Fruit fly (Drosophila melanogaster) S2 (cell line): ENCODE results near the gene CG9399.

Experiments used
- CG8478 ChIP-seq: fragments of >200 bp; optimal IDR thresholded peaks from 2 replicates; lab custom pipeline; 2018
- CTCF ChIP-seq, 2 experiments: fragments of >200 bp; optimal IDR thresholded peaks; 2 replicates each; lab custom pipeline; 2018

Gene CG9399

dm6 chr3R:9570657-9571056 lies 3.4 kb downstream of the CG9399 start:
- TF ChIP-seq CTCF (optimal IDR thresholded peaks at IDR 0.05; lab: Kevin White, UChicago) (no peak), CG8478 (lab: Kevin White, UChicago) (no peak)

dm6 chr3R:9570114-9570513 lies 3.9 kb downstream of the CG9399 start, which contains the start of gene CG16790:
TSS of gene CG16790 (minus strand) at chr3R:9570214.
- TF ChIP-seq CTCF (optimal IDR thresholded peaks at IDR 0.05; lab: Kevin White, UChicago): no peak
- TF ChIP-seq CG8478 (lab: Kevin White, UChicago): no peak

- TF ChIP-seq CG8478 (lab: Kevin White, UChicago) (no peak), CTCF (optimal IDR thresholded peaks at IDR 0.05; lab: Kevin White, UChicago) (no peak)
These were observed 8.1 kb downstream of the CG9399 start, which contains the start of gene CG16789 for dm6 chr3R:9565895-9566294. TSS of gene CG16789 (plus strand) at chr3R:9566195.

- TF ChIP-seq CG8478 (lab: Kevin White, UChicago): no peak
- peak in 1 of 2 experiments; percentile 13 for TF ChIP-seq CTCF (optimal IDR thresholded peaks at IDR 0.05; lab: Kevin White, UChicago)
These were observed 10.6 kb downstream of the CG9399 start, which contains the start of the genes CG9393 and Vps45 for dm6 chr3R:9563240-9563992. TSS of gene CG9393 (minus strand) at chr3R:9563673. TSS of gene Vps45 (plus strand) at chr3R:9563924.

- TF ChIP-seq CTCF (optimal IDR thresholded peaks at IDR 0.05; lab: Kevin White, UChicago) (no peak), CG8478 (lab: Kevin White, UChicago) (no peak)
These were observed 12.9 kb downstream of the CG9399 start for dm6 chr3R:9561121-9561520.

- TF ChIP-seq CG8478 (lab: Kevin White, UChicago) (no peak), CTCF (optimal IDR thresholded peaks at IDR 0.05; lab: Kevin White, UChicago) (no peak)
These were observed 14.5 kb downstream of the CG9399 start, which contains the start of the genes AP-1mu and MBD-like for dm6 chr3R:9559413-9560014. TSS of gene AP-1mu (minus strand) at chr3R:9559525. TSS of gene MBD-like (plus strand) at chr3R:9559760.

dm6 chr3R:9555334-9555974 lies 18.6 kb downstream of the CG9399 start, which contains the start of the genes CG9386 and BckdhA:
TSS of gene CG9386 (minus strand) at chr3R:9555408.
TSS of gene BckdhA (plus strand) at chr3R:9555785.
- TF ChIP-seq CTCF (optimal IDR thresholded peaks at IDR 0.05; lab: Kevin White, UChicago): no peak
- TF ChIP-seq CG8478 (lab: Kevin White, UChicago): no peak

- no peak for TF ChIP-seq CG8478 (lab: Kevin White, UChicago)
- no peak for TF ChIP-seq CTCF (optimal IDR thresholded peaks at IDR 0.05; lab: Kevin White, UChicago)
These were observed 22.2 kb downstream of the CG9399 start, which contains the start of the genes mura and RnpS1 for dm6 chr3R:9551659-9552435. TSS of gene mura (minus strand) at chr3R:9551806. TSS of gene RnpS1 (plus strand) at chr3R:9552034.

dm6 chr3R:9551013-9551658 lies 22.9 kb downstream of the CG9399 start:
- TF ChIP-seq CG8478 (lab: Kevin White, UChicago) (no peak), CTCF (optimal IDR thresholded peaks at IDR 0.05; lab: Kevin White, UChicago) (no peak)

dm6 chr3R:9550265-9551012 lies 23.6 kb downstream of the CG9399 start:
- TF ChIP-seq CG8478 (lab: Kevin White, UChicago) (no peak), CTCF (optimal IDR thresholded peaks at IDR 0.05; lab: Kevin White, UChicago) (no peak)

dm6 chr3R:9548769-9549168 lies 25.2 kb downstream of the CG9399 start:
- TF ChIP-seq CG8478 (lab: Kevin White, UChicago) (no peak), CTCF (optimal IDR thresholded peaks at IDR 0.05; lab: Kevin White, UChicago) (no peak)

- no peak for TF ChIP-seq CTCF (optimal IDR thresholded peaks at IDR 0.05; lab: Kevin White, UChicago)
- TF ChIP-seq CG8478 (lab: Kevin White, UChicago): no peak
These were observed 27.1 kb downstream of the CG9399 start for dm6 chr3R:9546808-9547381.
